Worm (Caenorhabditis elegans) whole organism, L2 larva: ENCODE measurements around the gene str-66.

Experiments used
- ZK546.5 ChIP-seq: sonication (generic microtip); optimal IDR thresholded peaks from 2 replicates; lab custom pipeline; 2017; ENCODE audit warnings: missing biosample characterization, missing genetic modification characterization
- ama-1 ChIP-seq: fragments of 150-350 bp; optimal IDR thresholded peaks from 2 replicates; lab custom pipeline; 2018; ENCODE audit warnings: inconsistent platforms
- ceh-16 ChIP-seq: fragments of 150-350 bp; optimal IDR thresholded peaks from 2 replicates; lab custom pipeline; 2014; ENCODE audit warnings: missing biosample characterization, missing genetic modification characterization
- ceh-82 ChIP-seq: fragments of 150-350 bp; optimal IDR thresholded peaks from 2 replicates; lab custom pipeline; 2014; ENCODE audit warnings: missing biosample characterization, missing genetic modification characterization
- egl-27 ChIP-seq: sonication (generic microtip); optimal IDR thresholded peaks from 3 replicates; lab custom pipeline; 2017; ENCODE audit warnings: missing biosample characterization, missing genetic modification reagents, missing genetic modification characterization
- lsy-2 ChIP-seq, 2 experiments: fragments of 150-350 bp in 1 of 2; sonication (generic microtip) in 1 of 2; optimal IDR thresholded peaks; 2 replicates each; lab custom pipeline; 2014 to 2017; ENCODE audit warnings: missing biosample characterization in 2 of 2, missing genetic modification characterization in 2 of 2
- mab-5 ChIP-seq: fragments of 150-350 bp; optimal IDR thresholded peaks from 2 replicates; lab custom pipeline; 2014; ENCODE audit warnings: missing biosample characterization, missing genetic modification characterization
- nhr-77 ChIP-seq: fragments of 150-350 bp; optimal IDR thresholded peaks from 2 replicates; lab custom pipeline; 2014; ENCODE audit warnings: missing biosample characterization, missing genetic modification characterization
- sma-3 ChIP-seq: sonication (generic microtip); optimal IDR thresholded peaks from 2 replicates; lab custom pipeline; 2016; ENCODE audit warnings: missing genetic modification reagents, missing genetic modification characterization, missing compliant biosample characterization
- snpc-4 ChIP-seq: fragments of 150-350 bp; optimal IDR thresholded peaks from 2 replicates; lab custom pipeline; 2014; ENCODE audit warnings: missing biosample characterization, missing genetic modification characterization
- unc-55 ChIP-seq: fragments of 150-350 bp; sonication (generic microtip); optimal IDR thresholded peaks from 3 replicates; lab custom pipeline; 2014; ENCODE audit warnings: missing biosample characterization, missing genetic modification reagents, missing genetic modification characterization
- zag-1 ChIP-seq: fragments of 150-350 bp; optimal IDR thresholded peaks from 2 replicates; lab custom pipeline; 2014; ENCODE audit warnings: missing biosample characterization, missing genetic modification characterization

- TF ChIP-seq ama-1, result no peak
- TF ChIP-seq snpc-4 (tag; lab: Kevin White, UChicago), result no peak
- no peak for TF ChIP-seq egl-27 (tag; lab: Kevin White, UChicago)
- no peak for TF ChIP-seq ceh-16
- no peak for TF ChIP-seq lsy-2 (tag; optimal IDR thresholded peaks at IDR 0.05; lab: Kevin White, UChicago)
- TF ChIP-seq unc-55 (GFP tag; lab: Kevin White, UChicago), result no peak
- no peak for TF ChIP-seq mab-5 (tag; lab: Kevin White, UChicago)
- no peak for TF ChIP-seq sma-3 (GFP tag; lab: Kevin White, UChicago)
- TF ChIP-seq ZK546.5 (tag; lab: Kevin White, UChicago), result no peak
- no peak for TF ChIP-seq zag-1
- TF ChIP-seq ceh-82 (tag; lab: Kevin White, UChicago), result no peak
- TF ChIP-seq nhr-77 (tag; lab: Kevin White, UChicago), result no peak
These were observed 41.2 kb upstream of the str-66 start for ce11 chrV:3145241-3145640.
